Fruit fly (Drosophila melanogaster): ENCODE measurements around the gene CG10376.

CG10376 gene

DNA sequence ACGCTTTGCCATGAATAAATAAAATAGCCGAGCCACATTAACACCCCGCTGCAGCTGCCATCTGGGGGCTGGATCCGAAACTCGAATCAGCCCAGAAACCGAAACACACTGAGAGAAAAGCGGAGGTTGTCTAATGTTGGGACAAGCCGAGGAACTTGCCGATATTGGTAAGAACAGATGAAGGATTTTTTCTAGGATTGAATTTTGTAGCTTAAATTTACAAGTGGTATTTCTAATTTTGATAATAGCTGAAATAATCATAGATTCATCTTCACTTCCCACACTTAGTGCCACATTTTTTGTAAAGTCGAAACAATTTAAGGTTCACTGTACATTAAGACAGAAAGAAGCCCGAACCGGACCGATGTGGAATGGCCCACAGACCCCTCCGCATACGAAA is 49.1 kb upstream of the CG10376 start (continued):
- TF ChIP-seq CG8632 (GFP tag; optimal IDR thresholded peaks at IDR 0.05) (no peak), CG4318 (GFP tag; optimal IDR thresholded peaks at IDR 0.05) (peak; percentile 69), dsx (GFP tag; optimal IDR thresholded peaks at IDR 0.05; ENCODE audit: poor library complexity, severe bottlenecking) (no peak), Hr4 (GFP tag; optimal IDR thresholded peaks at IDR 0.05) (peak; percentile 84), svp (GFP tag) (no peak), CG6808 (GFP tag; optimal IDR thresholded peaks at IDR 0.05) (no peak), cyc (GFP tag; optimal IDR thresholded peaks at IDR 0.05) (no peak), OdsH (GFP tag; optimal IDR thresholded peaks at IDR 0.05) (peak; percentile 49), vri (GFP tag; optimal IDR thresholded peaks at IDR 0.05) (no peak), CG6854 (GFP tag; optimal IDR thresholded peaks at IDR 0.05) (no peak), Hr39 (GFP tag; optimal IDR thresholded peaks at IDR 0.05) (no peak), Lpt (GFP tag; optimal IDR thresholded peaks at IDR 0.05) (peak; percentile 66), CG16779 (tag; optimal IDR thresholded peaks at IDR 0.05) (peak; percentile 50), CG7368 (GFP tag; optimal IDR thresholded peaks at IDR 0.05) (no peak)

DNA sequence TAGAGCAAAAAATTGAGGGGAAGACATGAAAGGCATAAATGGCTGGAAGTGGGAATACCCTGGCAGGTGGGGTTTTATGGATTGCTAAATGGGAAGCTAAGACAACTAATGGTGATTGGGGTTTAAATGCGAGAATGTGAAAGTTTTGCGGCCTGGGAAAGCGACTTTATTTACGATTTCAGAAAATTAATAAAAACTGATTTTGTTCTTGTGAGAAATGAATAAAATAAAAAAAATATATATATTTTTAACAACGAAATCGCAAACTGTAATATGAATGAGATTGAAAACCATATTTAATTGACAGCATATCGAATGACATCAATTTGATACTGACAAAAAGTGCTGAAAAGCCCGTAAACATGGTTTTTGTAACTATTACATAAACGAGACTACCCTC is 48.4 kb upstream of the CG10376 start:
- TF ChIP-seq CG11762 (GFP tag; optimal IDR thresholded peaks at IDR 0.05; ENCODE audit: insufficient read depth) (no peak), CG6276 (GFP tag; optimal IDR thresholded peaks at IDR 0.05) (peak; percentile 31), Smox (GFP tag; optimal IDR thresholded peaks at IDR 0.05) (no peak), CG6163 (GFP tag; IDR thresholded peaks at IDR 0.05) (no peak), dac (GFP tag; optimal IDR thresholded peaks at IDR 0.05) (peak; percentile 44), salr (GFP tag; optimal IDR thresholded peaks at IDR 0.05) (peak in 1 of 2 experiments; percentile 37), Hr4 (GFP tag; optimal IDR thresholded peaks at IDR 0.05) (peak; percentile 44), CG32006 (GFP tag; optimal IDR thresholded peaks at IDR 0.05) (peak; percentile 74), CG4318 (GFP tag; optimal IDR thresholded peaks at IDR 0.05) (peak; percentile 71), CG11294 (GFP tag; IDR thresholded peaks at IDR 0.05) (no peak)

DNA sequence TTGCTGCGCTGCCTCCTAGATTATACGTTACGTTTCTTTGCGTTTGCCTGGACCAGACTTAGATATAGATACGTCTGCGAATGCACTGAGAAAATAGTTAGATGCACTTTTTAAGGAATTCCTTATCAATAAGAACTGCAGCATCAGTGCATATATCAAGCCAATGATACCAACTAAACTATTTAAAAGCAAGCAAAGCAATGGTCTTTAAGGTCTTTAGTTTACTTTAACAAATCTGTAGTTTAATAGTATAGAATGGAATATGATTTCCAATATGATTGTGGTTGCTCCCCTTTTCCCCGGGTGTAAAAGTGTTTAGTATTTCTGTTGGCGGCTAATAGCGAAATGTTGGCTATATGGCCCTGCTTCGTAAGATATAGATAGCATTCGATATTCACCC is 43.8 kb upstream of the CG10376 start:
- peak; percentile 49 for TF ChIP-seq CG8119 (GFP tag; IDR thresholded peaks at IDR 0.05)
- TF ChIP-seq net (GFP tag; optimal IDR thresholded peaks at IDR 0.05) = peak; percentile 2
- no peak for TF ChIP-seq CG6792 (GFP tag; optimal IDR thresholded peaks at IDR 0.05)
- TF ChIP-seq Eip75B (GFP tag; optimal IDR thresholded peaks at IDR 0.05) = no peak
- TF ChIP-seq CG3032 (tag; optimal IDR thresholded peaks at IDR 0.05) = no peak
- no peak for TF ChIP-seq spab (GFP tag; optimal IDR thresholded peaks at IDR 0.05)
- TF ChIP-seq CG10669 (GFP tag; optimal IDR thresholded peaks at IDR 0.05) = no peak
- TF ChIP-seq CG32006 (GFP tag; optimal IDR thresholded peaks at IDR 0.05) = peak; percentile 65
- TF ChIP-seq CG6163 (GFP tag; IDR thresholded peaks at IDR 0.05) = peak; percentile 45; the same call in 2 of the 3 replicates
- no peak for TF ChIP-seq esn (GFP tag; optimal IDR thresholded peaks at IDR 0.05)
- TF ChIP-seq CG6276 (GFP tag; optimal IDR thresholded peaks at IDR 0.05) = peak; percentile 65
- TF ChIP-seq Eip78C (GFP tag) = peak; percentile 33
- TF ChIP-seq OdsH (GFP tag; optimal IDR thresholded peaks at IDR 0.05) = peak; percentile 8
- peak; percentile 15 for TF ChIP-seq CG4318 (GFP tag; optimal IDR thresholded peaks at IDR 0.05)
- no peak for TF ChIP-seq Met (GFP tag; optimal IDR thresholded peaks at IDR 0.05)
- TF ChIP-seq CG15336 (GFP tag; IDR thresholded peaks at IDR 0.05) = peak; percentile 46
- TF ChIP-seq CG3919 (GFP tag; optimal IDR thresholded peaks at IDR 0.05) = peak; percentile 14
- TF ChIP-seq CG16779 (tag; optimal IDR thresholded peaks at IDR 0.05) = no peak
- TF ChIP-seq eg (GFP tag; IDR thresholded peaks at IDR 0.05) = peak; percentile 55; the same call in 1 of the 3 replicates
- TF ChIP-seq CG34406 (GFP tag; optimal IDR thresholded peaks at IDR 0.05) = no peak
- TF ChIP-seq Hr4 (GFP tag; optimal IDR thresholded peaks at IDR 0.05) = peak; percentile 38
- peak; percentile 20 for TF ChIP-seq achi (GFP tag; optimal IDR thresholded peaks at IDR 0.05)

DNA sequence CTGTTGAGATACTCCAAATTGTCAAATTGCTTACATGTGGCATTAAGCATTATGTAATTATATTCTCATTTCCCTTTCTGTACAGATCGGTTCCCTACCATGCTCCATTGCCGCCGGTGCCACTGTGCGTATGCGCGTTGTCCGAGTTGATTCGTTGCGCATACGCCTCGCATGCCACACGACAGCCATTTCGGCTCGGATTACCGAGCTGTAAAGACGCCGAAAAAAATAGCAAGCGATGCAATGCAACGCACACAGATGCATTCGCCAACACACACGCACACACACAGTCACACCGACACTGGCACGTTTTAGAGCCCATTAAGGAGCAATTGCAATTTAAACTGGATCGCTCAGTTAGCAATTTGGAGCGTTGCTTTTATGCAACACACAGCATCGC is 42.5 kb upstream of the CG10376 start:
- TF ChIP-seq dsx (GFP tag; optimal IDR thresholded peaks at IDR 0.05; ENCODE audit: poor library complexity, severe bottlenecking) = no peak
- no peak for TF ChIP-seq svp (GFP tag)
- TF ChIP-seq CG15336 (GFP tag; IDR thresholded peaks at IDR 0.05) = no peak
- no peak for TF ChIP-seq Eip75B (GFP tag; optimal IDR thresholded peaks at IDR 0.05)
- TF ChIP-seq CG3919 (GFP tag; optimal IDR thresholded peaks at IDR 0.05) = no peak
- no peak for TF ChIP-seq CG6854 (GFP tag; optimal IDR thresholded peaks at IDR 0.05)
- no peak for TF ChIP-seq Sox14 (GFP tag; optimal IDR thresholded peaks at IDR 0.05)
- no peak for TF ChIP-seq CG8319 (GFP tag; optimal IDR thresholded peaks at IDR 0.05)
- no peak for TF ChIP-seq CG1621 (tag; optimal IDR thresholded peaks at IDR 0.05)
- TF ChIP-seq CG10631 (GFP tag; optimal IDR thresholded peaks at IDR 0.05) = no peak
- TF ChIP-seq cyc (GFP tag; optimal IDR thresholded peaks at IDR 0.05) = no peak
- no peak for TF ChIP-seq lz (GFP tag; optimal IDR thresholded peaks at IDR 0.05)
- TF ChIP-seq fkh (GFP tag; optimal IDR thresholded peaks at IDR 0.05) = no peak
- no peak for TF ChIP-seq Sox15 (GFP tag; optimal IDR thresholded peaks at IDR 0.05)
- no peak for TF ChIP-seq CG34406 (GFP tag; optimal IDR thresholded peaks at IDR 0.05)
- TF ChIP-seq CG11762 (GFP tag; optimal IDR thresholded peaks at IDR 0.05; ENCODE audit: insufficient read depth) = no peak
- TF ChIP-seq acj6 (GFP tag; optimal IDR thresholded peaks at IDR 0.05) = no peak
